Worm (Caenorhabditis elegans) whole organism, mixed stage, embryonic: Measurements from ENCODE around the gene rpt-6.

Source experiments
- M03D4.4 ChIP-seq: sonication (generic microtip); optimal IDR thresholded peaks from 2 replicates; lab custom pipeline; 2017; ENCODE audit warnings: mild to moderate bottlenecking, missing genetic modification characterization, missing compliant biosample characterization
- blmp-1 ChIP-seq: fragments of 150-350 bp; optimal IDR thresholded peaks from 2 replicates; lab custom pipeline; 2014; ENCODE audit warnings: missing biosample characterization, missing genetic modification characterization
- elt-1 ChIP-seq: sonication (generic microtip); optimal IDR thresholded peaks from 2 replicates; lab custom pipeline; 2017; ENCODE audit warnings: missing genetic modification characterization, mild to moderate bottlenecking, missing compliant biosample characterization, antibody characterized with exemption, moderate library complexity, borderline replicate concordance; ENCODE audit not compliant: insufficient read depth
- lin-13 ChIP-seq: fragments of 150-350 bp; optimal IDR thresholded peaks from 2 replicates; lab custom pipeline; 2014; ENCODE audit warnings: missing biosample characterization, missing genetic modification characterization
- nhr-28 ChIP-seq: fragments of 150-350 bp; optimal IDR thresholded peaks from 2 replicates; lab custom pipeline; 2014; ENCODE audit warnings: missing biosample characterization, missing genetic modification characterization
- pha-4 ChIP-seq: fragments of 150-350 bp; optimal IDR thresholded peaks from 2 replicates; lab custom pipeline; 2018; ENCODE audit warnings: missing biosample characterization, missing genetic modification reagents, missing genetic modification characterization
- snpc-4 ChIP-seq: fragments of 150-350 bp; optimal IDR thresholded peaks from 2 replicates; lab custom pipeline; 2014; ENCODE audit warnings: missing biosample characterization, missing genetic modification characterization
- unc-120 ChIP-seq: sonication (generic microtip); optimal IDR thresholded peaks from 2 replicates; lab custom pipeline; 2017; ENCODE audit warnings: missing genetic modification characterization, missing compliant biosample characterization; ENCODE audit not compliant: poor library complexity, severe bottlenecking
- unc-62 ChIP-seq: fragments of 150-350 bp; optimal IDR thresholded peaks from 2 replicates; lab custom pipeline; 2014; ENCODE audit warnings: missing biosample characterization, missing genetic modification reagents, missing genetic modification characterization
- zip-8 ChIP-seq: fragments of 150-350 bp; optimal IDR thresholded peaks from 2 replicates; lab custom pipeline; 2014; ENCODE audit warnings: missing biosample characterization, missing genetic modification characterization
- ztf-11 ChIP-seq: fragments of 150-350 bp; optimal IDR thresholded peaks from 2 replicates; lab custom pipeline; 2014; ENCODE audit warnings: missing biosample characterization, missing genetic modification characterization

DNA sequence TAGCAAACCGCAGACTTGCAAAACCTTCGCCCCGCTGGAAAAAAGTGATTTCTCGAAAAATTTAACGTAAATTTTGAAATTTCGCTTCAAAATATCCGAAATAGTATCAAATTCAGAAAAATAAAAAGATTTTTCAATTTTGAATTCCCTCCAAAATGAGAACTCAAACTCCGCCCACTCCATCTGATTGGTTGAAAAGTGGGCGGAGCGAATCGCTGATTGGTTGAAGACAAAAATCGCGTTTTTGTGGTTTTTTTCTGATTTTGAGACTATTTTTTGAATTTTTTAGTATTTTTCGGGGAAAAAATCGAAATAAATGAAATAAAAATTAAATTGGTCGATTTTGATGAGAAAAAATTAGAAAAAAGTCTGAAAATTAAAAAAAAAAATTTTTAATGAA lies 21.2 kb upstream of the rpt-6 start:
- no peak for TF ChIP-seq lin-13 (tag; lab: Kevin White, UChicago)
- TF ChIP-seq zip-8: no peak
- no peak for TF ChIP-seq unc-62 (GFP tag; lab: Kevin White, UChicago)
- TF ChIP-seq unc-120 (tag; lab: Kevin White, UChicago): no peak
- TF ChIP-seq snpc-4 (tag; lab: Kevin White, UChicago): no peak
- TF ChIP-seq ztf-11: no peak
- TF ChIP-seq M03D4.4 (tag; lab: Kevin White, UChicago): no peak
- TF ChIP-seq blmp-1 (tag; lab: Kevin White, UChicago): no peak
- TF ChIP-seq nhr-28 (tag; lab: Kevin White, UChicago): no peak
- no peak for TF ChIP-seq elt-1 (tag; lab: Kevin White, UChicago)
- no peak for TF ChIP-seq pha-4
